Fruit fly (Drosophila melanogaster) whole organism, embryonic: Measurements from ENCODE around the gene Ir21a.
A peak's percentile ranks its signal among the peaks of the same experiment; 100 is the strongest.

Experiments
- BtbVII ChIP-seq: fragments of 200-800 bp; sonication (Bioruptor generic); optimal IDR thresholded peaks from 3 replicates; lab custom pipeline; 2017; ENCODE audit warnings: missing biosample characterization, mild to moderate bottlenecking, missing genetic modification characterization
- CG11085 ChIP-seq: fragments of 200-800 bp; sonication (Bioruptor generic); IDR thresholded peaks from 2 replicates; pipeline ENCODE4 v1.3.6; 2022; ENCODE audit warnings: missing biosample characterization, missing genetic modification characterization
- CG11504 ChIP-seq: fragments of 200-800 bp; sonication (Bioruptor generic); optimal IDR thresholded peaks from 3 replicates; lab custom pipeline; 2019; ENCODE audit warnings: missing biosample characterization, mild to moderate bottlenecking, missing genetic modification characterization, moderate library complexity
- CG13123 ChIP-seq: fragments of 200-800 bp; sonication (Bioruptor generic); optimal IDR thresholded peaks from 2 replicates; lab custom pipeline; 2016; ENCODE audit warnings: missing biosample characterization, missing genetic modification characterization
- CG13287 ChIP-seq: fragments of 200-800 bp; sonication (Bioruptor generic); IDR thresholded peaks from 2 replicates; pipeline ENCODE4 v1.3.6; 2022; ENCODE audit warnings: missing biosample characterization, missing genetic modification characterization; ENCODE audit not compliant: partially characterized antibody
- CG14441 ChIP-seq: fragments of 200-800 bp; sonication (Bioruptor generic); IDR thresholded peaks from 2 replicates; pipeline ENCODE4 v1.3.6; 2022; ENCODE audit warnings: missing biosample characterization, missing genetic modification characterization
- CG16863 ChIP-seq: fragments of 200-800 bp; sonication (Bioruptor generic); optimal IDR thresholded peaks from 3 replicates; lab custom pipeline; 2016; ENCODE audit warnings: missing biosample characterization, missing genetic modification characterization
- CG17359 ChIP-seq: fragments of 200-800 bp; sonication (Bioruptor generic); optimal IDR thresholded peaks from 3 replicates; lab custom pipeline; 2018; ENCODE audit warnings: missing biosample characterization, mild to moderate bottlenecking, missing genetic modification characterization, moderate library complexity
- CG2712 ChIP-seq: fragments of 200-800 bp; optimal IDR thresholded peaks from 3 replicates; lab custom pipeline; 2019; ENCODE audit warnings: missing biosample characterization, mild to moderate bottlenecking, missing genetic modification characterization, moderate library complexity
- CG30020 ChIP-seq: fragments of 200-800 bp; optimal IDR thresholded peaks from 2 replicates; lab custom pipeline; 2019; ENCODE audit warnings: missing biosample characterization, mild to moderate bottlenecking, missing genetic modification characterization, moderate library complexity
- CG30403 ChIP-seq: fragments of 200-800 bp; sonication (Bioruptor generic); optimal IDR thresholded peaks from 3 replicates; lab custom pipeline; 2016; ENCODE audit warnings: missing biosample characterization, missing genetic modification characterization
- CG31441 ChIP-seq: fragments of 200-800 bp; sonication (Bioruptor generic); IDR thresholded peaks from 2 replicates; pipeline ENCODE4 v1.3.6; 2022; ENCODE audit warnings: missing biosample characterization, missing genetic modification characterization
- CG5245 ChIP-seq: fragments of 200-800 bp; sonication (Bioruptor generic); optimal IDR thresholded peaks from 3 replicates; lab custom pipeline; 2016; ENCODE audit warnings: missing biosample characterization, missing genetic modification characterization
- CG5953 ChIP-seq: fragments of 200-800 bp; sonication (Bioruptor generic); IDR thresholded peaks from 2 replicates; pipeline ENCODE4 v1.3.6; 2022; ENCODE audit warnings: missing biosample characterization, missing genetic modification characterization
- CG6854 ChIP-seq: fragments of 200-800 bp; sonication (Bioruptor generic); optimal IDR thresholded peaks from 3 replicates; lab custom pipeline; 2017; ENCODE audit warnings: missing biosample characterization, mild to moderate bottlenecking, missing genetic modification characterization
- CG8290 ChIP-seq, 3 experiments: fragments of 200-800 bp; sonication (Bioruptor generic); optimal IDR thresholded peaks; 2 replicates each; lab custom pipeline; 2016 to 2019; ENCODE audit warnings: missing biosample characterization in 3 of 3, missing genetic modification characterization in 3 of 3, mild to moderate bottlenecking in 2 of 3, moderate library complexity in 1 of 3
- CG8944 ChIP-seq: fragments of 200-800 bp; sonication (Bioruptor generic); optimal IDR thresholded peaks from 3 replicates; lab custom pipeline; 2016; ENCODE audit warnings: missing biosample characterization, missing genetic modification characterization
- CG9817 ChIP-seq: fragments of 200-800 bp; sonication (Bioruptor generic); optimal IDR thresholded peaks from 2 replicates; lab custom pipeline; 2018; ENCODE audit warnings: missing biosample characterization, mild to moderate bottlenecking, missing genetic modification characterization, moderate library complexity
- CHES-1-like ChIP-seq: fragments of 200-800 bp; sonication (Bioruptor generic); optimal IDR thresholded peaks from 2 replicates; lab custom pipeline; 2016; ENCODE audit warnings: missing biosample characterization, missing genetic modification characterization
- CoRest ChIP-seq: fragments of 200-800 bp; sonication (Bioruptor generic); optimal IDR thresholded peaks from 3 replicates; lab custom pipeline; 2018; ENCODE audit warnings: missing biosample characterization, mild to moderate bottlenecking, missing genetic modification characterization, moderate library complexity
- Dll ChIP-seq: fragments of 200-800 bp; sonication (Bioruptor generic); IDR thresholded peaks from 4 replicates; pipeline ENCODE4 v1.3.6; 2022; ENCODE audit warnings: missing biosample characterization, missing genetic modification characterization; ENCODE audit not compliant: partially characterized antibody
- Drgx ChIP-seq: fragments of 200-800 bp; sonication (Bioruptor generic); IDR thresholded peaks from 2 replicates; pipeline ENCODE4 v1.3.6; 2022; ENCODE audit warnings: missing biosample characterization, missing genetic modification characterization
- HLH54F ChIP-seq: fragments of 200-800 bp; sonication (Bioruptor generic); optimal IDR thresholded peaks from 3 replicates; lab custom pipeline; 2016; ENCODE audit warnings: missing biosample characterization, missing genetic modification characterization
- Mes4 ChIP-seq: fragments of 200-800 bp; sonication (Bioruptor generic); optimal IDR thresholded peaks from 2 replicates; lab custom pipeline; 2016; ENCODE audit warnings: missing biosample characterization, missing genetic modification characterization
- Nf-YA ChIP-seq: fragments of 200-800 bp; sonication (Bioruptor generic); IDR thresholded peaks from 2 replicates; pipeline ENCODE4 v1.3.6; 2022; ENCODE audit warnings: missing biosample characterization, missing genetic modification characterization
- Ptx1 ChIP-seq: fragments of 200-800 bp; sonication (Bioruptor generic); IDR thresholded peaks from 2 replicates; pipeline ENCODE4 v1.3.6; 2022; ENCODE audit warnings: missing biosample characterization, missing genetic modification characterization
- Ravus ChIP-seq: fragments of 200-800 bp; sonication (Bioruptor generic); IDR thresholded peaks from 2 replicates; pipeline ENCODE4 v1.3.6; 2022; ENCODE audit warnings: missing biosample characterization, missing genetic modification characterization
- Rx ChIP-seq: fragments of 200-800 bp; sonication (Bioruptor generic); IDR thresholded peaks from 2 replicates; pipeline ENCODE4 v1.3.6; 2022; ENCODE audit warnings: missing biosample characterization, missing genetic modification characterization
- ac ChIP-seq: fragments of 200-800 bp; sonication (Bioruptor generic); optimal IDR thresholded peaks from 3 replicates; lab custom pipeline; 2017; ENCODE audit warnings: missing biosample characterization, mild to moderate bottlenecking, missing genetic modification characterization
- bcd ChIP-seq: fragments of 200-800 bp; sonication (Bioruptor generic); optimal IDR thresholded peaks from 2 replicates; lab custom pipeline; 2017; ENCODE audit warnings: missing biosample characterization, mild to moderate bottlenecking, missing genetic modification characterization
- caup ChIP-seq: fragments of 200-800 bp; sonication (Bioruptor generic); optimal IDR thresholded peaks from 3 replicates; lab custom pipeline; 2017; ENCODE audit warnings: missing biosample characterization, mild to moderate bottlenecking, missing genetic modification characterization, moderate library complexity; ENCODE audit not compliant: severe bottlenecking
- dan ChIP-seq: fragments of 200-800 bp; sonication (Bioruptor generic); IDR thresholded peaks from 2 replicates; pipeline ENCODE4 v1.3.6; 2022; ENCODE audit warnings: missing biosample characterization, missing genetic modification characterization
- dysf ChIP-seq: fragments of 200-800 bp; sonication (Bioruptor generic); IDR thresholded peaks from 3 replicates; pipeline ENCODE4 v1.3.6; 2022; ENCODE audit warnings: missing biosample characterization, missing genetic modification characterization
- grau ChIP-seq: fragments of 200-800 bp; optimal IDR thresholded peaks from 3 replicates; lab custom pipeline; 2019; ENCODE audit warnings: missing biosample characterization, mild to moderate bottlenecking, missing genetic modification characterization, moderate library complexity
- grn ChIP-seq: fragments of 200-800 bp; sonication (Bioruptor generic); optimal IDR thresholded peaks from 3 replicates; lab custom pipeline; 2017; ENCODE audit warnings: missing biosample characterization, missing genetic modification characterization
- hb ChIP-seq: fragments of 200-800 bp; sonication (Bioruptor generic); IDR thresholded peaks from 3 replicates; pipeline ENCODE4 v1.3.6; 2022; ENCODE audit warnings: missing biosample characterization, missing genetic modification characterization; ENCODE audit not compliant: partially characterized antibody
- hkb ChIP-seq, 2 experiments: fragments of 200-800 bp in 1 of 2; fragments of >200 bp in 1 of 2; sonication (Bioruptor generic) in 1 of 2; IDR thresholded peaks in 1 of 2; optimal IDR thresholded peaks in 1 of 2; 2 replicates each; pipeline versions ENCODE4 v1.3.6 to Lab custom; 2017 to 2022; ENCODE audit warnings: missing biosample characterization in 1 of 2, missing genetic modification characterization in 1 of 2
- kah ChIP-seq: fragments of 200-800 bp; sonication (Bioruptor generic); optimal IDR thresholded peaks from 2 replicates; lab custom pipeline; 2018; ENCODE audit warnings: missing biosample characterization, mild to moderate bottlenecking, missing genetic modification characterization
- lola ChIP-seq, 3 experiments: fragments of >200 bp in 2 of 3; fragments of 200-800 bp in 1 of 3; sonication (Bioruptor generic) in 1 of 3; optimal IDR thresholded peaks; 2 replicates each; lab custom pipeline; 2017 to 2019; ENCODE audit warnings: missing biosample characterization in 3 of 3, missing genetic modification characterization in 3 of 3, mild to moderate bottlenecking in 1 of 3, moderate library complexity in 1 of 3
- maf-S ChIP-seq: fragments of 200-800 bp; sonication (Bioruptor generic); optimal IDR thresholded peaks from 2 replicates; lab custom pipeline; 2016; ENCODE audit warnings: missing biosample characterization, missing genetic modification characterization
- p53 ChIP-seq: fragments of 200-800 bp; sonication (Bioruptor generic); optimal IDR thresholded peaks from 2 replicates; lab custom pipeline; 2016; ENCODE audit warnings: missing biosample characterization, missing genetic modification characterization
- sens ChIP-seq: fragments of 200-800 bp; sonication (Bioruptor generic); peaks from one replicate; lab custom pipeline; 2016; ENCODE audit warnings: missing biosample characterization, missing genetic modification characterization
- sens-2 ChIP-seq: fragments of 200-800 bp; sonication (Bioruptor generic); IDR thresholded peaks from 2 replicates; pipeline ENCODE4 v1.3.6; 2022; ENCODE audit warnings: missing biosample characterization, missing genetic modification characterization
- sob ChIP-seq: fragments of 200-800 bp; sonication (Bioruptor generic); IDR thresholded peaks from 2 replicates; pipeline ENCODE4 v1.3.6; 2022; ENCODE audit warnings: missing biosample characterization, missing genetic modification characterization
- stwl ChIP-seq: fragments of 200-800 bp; sonication (Bioruptor generic); optimal IDR thresholded peaks from 3 replicates; lab custom pipeline; 2018; ENCODE audit warnings: missing biosample characterization, mild to moderate bottlenecking, missing genetic modification characterization, moderate library complexity
- sug ChIP-seq: fragments of 200-800 bp; optimal IDR thresholded peaks from 2 replicates; lab custom pipeline; 2019; ENCODE audit warnings: missing biosample characterization, mild to moderate bottlenecking, missing genetic modification characterization, moderate library complexity
- tap ChIP-seq: fragments of 200-800 bp; optimal IDR thresholded peaks from 3 replicates; lab custom pipeline; 2019; ENCODE audit warnings: missing biosample characterization, mild to moderate bottlenecking, missing genetic modification characterization, moderate library complexity
- zen2 ChIP-seq: fragments of 200-800 bp; sonication (Bioruptor generic); IDR thresholded peaks from 3 replicates; pipeline ENCODE4 v1.3.6; 2022; ENCODE audit warnings: missing biosample characterization, missing genetic modification characterization; ENCODE audit not compliant: partially characterized antibody

Gene Ir21a

dm6 chr2L:72752-73435 is 47.9 kb upstream of the Ir21a start (continued):
- peak; percentile 8 for TF ChIP-seq CoRest (tag; lab: Kevin White, UChicago)
- peak; percentile 4 for TF ChIP-seq BtbVII (GFP tag; lab: Kevin White, UChicago)
- no peak for TF ChIP-seq tap (tag; lab: Kevin White, UChicago)
- peak; percentile 32 for TF ChIP-seq grau
- no peak for TF ChIP-seq hkb (optimal IDR thresholded peaks at IDR 0.05; lab: Kevin White, UChicago)
- no peak for TF ChIP-seq hkb (GFP tag; IDR thresholded peaks at IDR 0.05; lab: Robert Waterston, UW)
- peak; percentile 1 for TF ChIP-seq CG8944
- peak; percentile 59 for TF ChIP-seq sens
- 0 out of 2 replicates have a peak, but pooled peaks have one; percentile 11 for TF ChIP-seq CG11085 (GFP tag; lab: Robert Waterston, UW)
- TF ChIP-seq CG30020 (tag; lab: Kevin White, UChicago), result no peak
- peak; percentile 62; the same call in 2 of the 3 replicates for TF ChIP-seq dysf (GFP tag; lab: Robert Waterston, UW)
- no peak for TF ChIP-seq dan (GFP tag; lab: Robert Waterston, UW)
- peak; percentile 45; the same call in 1 of the 2 replicates for TF ChIP-seq CG14441 (GFP tag; lab: Robert Waterston, UW)
- TF ChIP-seq CG11504 (tag; lab: Kevin White, UChicago), result peak; percentile 47
- TF ChIP-seq CG16863 (GFP tag; lab: Kevin White, UChicago), result peak; percentile 20
- no peak for TF ChIP-seq CG5953 (GFP tag; lab: Robert Waterston, UW)
- peak; percentile 39; the same call in 1 of the 2 replicates for TF ChIP-seq Rx (GFP tag; lab: Robert Waterston, UW)
- TF ChIP-seq CG13287 (GFP tag; lab: Robert Waterston, UW), result peak; percentile 81
- TF ChIP-seq sob (GFP tag; lab: Robert Waterston, UW), result peak; percentile 61
- no peak for TF ChIP-seq CG6854 (GFP tag; lab: Kevin White, UChicago)
- peak; percentile 30 for TF ChIP-seq CG2712 (tag; lab: Kevin White, UChicago)
- peak; percentile 91 for TF ChIP-seq CG8290 (GFP tag; optimal IDR thresholded peaks at IDR 0.05; lab: Kevin White, UChicago)
- peak in 1 of 2 experiments; percentile 79 for TF ChIP-seq CG8290 (tag; optimal IDR thresholded peaks at IDR 0.05; lab: Kevin White, UChicago)
- TF ChIP-seq Drgx (GFP tag; lab: Robert Waterston, UW), result 0 out of 2 replicates have a peak, but pooled peaks have one; percentile 11
- no peak for TF ChIP-seq grn (GFP tag; lab: Kevin White, UChicago)
- TF ChIP-seq CG13123 (GFP tag; lab: Kevin White, UChicago), result peak; percentile 32
- peak; percentile 26 for TF ChIP-seq bcd (GFP tag; lab: Kevin White, UChicago)
- TF ChIP-seq sens-2 (GFP tag; lab: Robert Waterston, UW), result no peak
- no peak for TF ChIP-seq CG31441 (GFP tag; lab: Robert Waterston, UW)
- no peak for TF ChIP-seq Ravus (GFP tag; lab: Robert Waterston, UW)
- TF ChIP-seq CG30403, result peak; percentile 65
- peak; percentile 59 for TF ChIP-seq Ptx1
- TF ChIP-seq lola (GFP tag; optimal IDR thresholded peaks at IDR 0.05; lab: Kevin White, UChicago), result no peak
- TF ChIP-seq CHES-1-like (GFP tag; lab: Kevin White, UChicago), result peak; percentile 67
- TF ChIP-seq stwl (tag; lab: Kevin White, UChicago), result peak; percentile 2
- no peak for TF ChIP-seq hb (GFP tag; lab: Robert Waterston, UW)
- TF ChIP-seq sug (tag; lab: Kevin White, UChicago), result peak; percentile 46
- peak; percentile 54 for TF ChIP-seq p53
- TF ChIP-seq CG9817 (tag; lab: Kevin White, UChicago), result peak; percentile 22
- peak; percentile 32 for TF ChIP-seq CG5245 (GFP tag; lab: Kevin White, UChicago)
- no peak for TF ChIP-seq kah
- TF ChIP-seq maf-S (GFP tag; lab: Kevin White, UChicago), result peak; percentile 10
- TF ChIP-seq caup (GFP tag; lab: Kevin White, UChicago), result peak; percentile 70
- peak; percentile 64; the same call in 2 of the 3 replicates for TF ChIP-seq zen2 (GFP tag; lab: Robert Waterston, UW)
- TF ChIP-seq HLH54F (GFP tag; lab: Kevin White, UChicago), result peak; percentile 15
- no peak for TF ChIP-seq Nf-YA (GFP tag; lab: Robert Waterston, UW)
- peak; percentile 43 for TF ChIP-seq Mes4
- peak; percentile 36 for TF ChIP-seq CG17359
- no peak for TF ChIP-seq ac (GFP tag; lab: Kevin White, UChicago)
- TF ChIP-seq Dll, result peak; percentile 68; the same call in 2 of the 4 replicates
